Worm (Caenorhabditis elegans) whole organism, young adult: Measurements from ENCODE around the gene C18D11.6.

Experiments
- B0019.2 ChIP-seq: fragments of 200-800 bp; sonication (Bioruptor generic); conservative IDR thresholded peaks from 2 replicates; pipeline ENCODE4 v1.3.6; 2022; ENCODE audit warnings: missing genetic modification reagents, missing genetic modification characterization, missing compliant biosample characterization
- B0336.3 ChIP-seq: fragments of 200-800 bp; sonication (Bioruptor generic); IDR thresholded peaks from 2 replicates; pipeline ENCODE4 v1.3.6; 2022; ENCODE audit warnings: missing genetic modification characterization, missing compliant biosample characterization
- F23B12.7 ChIP-seq: sonication (generic microtip); optimal IDR thresholded peaks from 2 replicates; lab custom pipeline; 2017; ENCODE audit warnings: missing genetic modification characterization, mild to moderate bottlenecking, missing compliant biosample characterization, antibody characterized with exemption, moderate library complexity; ENCODE audit not compliant: insufficient read depth
- F39B2.1 ChIP-seq: fragments of 200-800 bp; sonication (Bioruptor generic); IDR thresholded peaks from 2 replicates; pipeline ENCODE4 v1.3.6; 2022; ENCODE audit warnings: missing genetic modification reagents, missing genetic modification characterization, missing compliant biosample characterization
- F49E8.2 ChIP-seq: sonication (generic microtip); optimal IDR thresholded peaks from 3 replicates; lab custom pipeline; 2017; ENCODE audit warnings: missing genetic modification characterization, mild to moderate bottlenecking, missing compliant biosample characterization, antibody characterized with exemption, moderate library complexity; ENCODE audit not compliant: insufficient read depth
- F52B5.7 ChIP-seq: sonication (generic microtip); optimal IDR thresholded peaks from 2 replicates; lab custom pipeline; 2016; ENCODE audit warnings: mild to moderate bottlenecking, missing genetic modification characterization, missing compliant biosample characterization
- F57A8.1 ChIP-seq: fragments of 200-800 bp; sonication (Bioruptor generic); optimal IDR thresholded peaks from 2 replicates; lab custom pipeline; 2018; ENCODE audit warnings: mild to moderate bottlenecking, missing genetic modification characterization, moderate library complexity, missing compliant biosample characterization
- K12H6.12 ChIP-seq: fragments of 200-800 bp; sonication (Bioruptor generic); optimal IDR thresholded peaks from 2 replicates; lab custom pipeline; 2018; ENCODE audit warnings: mild to moderate bottlenecking, missing genetic modification characterization, missing compliant biosample characterization
- T07F8.4 ChIP-seq: sonication (generic microtip); optimal IDR thresholded peaks from 2 replicates; lab custom pipeline; 2016; ENCODE audit warnings: mild to moderate bottlenecking, missing genetic modification characterization, moderate library complexity, missing compliant biosample characterization
- Y67H2A.10 ChIP-seq: fragments of 200-800 bp; sonication (Bioruptor generic); conservative IDR thresholded peaks from 2 replicates; pipeline ENCODE4 v1.3.6; 2022; ENCODE audit warnings: missing genetic modification reagents, missing genetic modification characterization, missing compliant biosample characterization
- atf-7 ChIP-seq: sonication (generic microtip); optimal IDR thresholded peaks from 2 replicates; lab custom pipeline; 2017; ENCODE audit warnings: mild to moderate bottlenecking, missing genetic modification characterization, missing compliant biosample characterization
- athp-1 ChIP-seq: sonication (generic microtip); optimal IDR thresholded peaks from 2 replicates; lab custom pipeline; 2017; ENCODE audit warnings: mild to moderate bottlenecking, missing genetic modification characterization, missing compliant biosample characterization
- attf-6 ChIP-seq: fragments of 200-800 bp; sonication (Bioruptor generic); IDR thresholded peaks from 2 replicates; pipeline ENCODE4 v1.3.6; 2022; ENCODE audit warnings: missing genetic modification reagents, missing genetic modification characterization, missing compliant biosample characterization
- bed-2 ChIP-seq: fragments of 200-800 bp; sonication (Bioruptor generic); IDR thresholded peaks from 2 replicates; pipeline ENCODE4 v1.3.6; 2022; ENCODE audit warnings: missing genetic modification reagents, missing genetic modification characterization, missing compliant biosample characterization
- ccch-3 ChIP-seq: fragments of 200-800 bp; sonication (Bioruptor generic); optimal IDR thresholded peaks from 2 replicates; lab custom pipeline; 2018; ENCODE audit warnings: mild to moderate bottlenecking, missing genetic modification characterization, missing compliant biosample characterization
- cebp-2 ChIP-seq: fragments of 200-800 bp; sonication (Bioruptor generic); IDR thresholded peaks from 2 replicates; pipeline ENCODE4 v1.3.6; 2022; ENCODE audit warnings: missing genetic modification characterization, missing compliant biosample characterization
- ceh-58 ChIP-seq: fragments of 200-800 bp; sonication (Bioruptor generic); IDR thresholded peaks from 2 replicates; pipeline ENCODE4 v1.3.6; 2022; ENCODE audit warnings: missing genetic modification characterization, missing compliant biosample characterization
- dox-1 ChIP-seq: fragments of 200-800 bp; sonication (Bioruptor generic); IDR thresholded peaks from 2 replicates; pipeline ENCODE4 v1.3.6; 2022; ENCODE audit warnings: missing genetic modification reagents, missing genetic modification characterization, missing compliant biosample characterization
- dpl-1 ChIP-seq: fragments of 150-350 bp; optimal IDR thresholded peaks from 2 replicates; lab custom pipeline; 2014; ENCODE audit warnings: missing biosample characterization, missing genetic modification reagents, missing genetic modification characterization
- efl-1 ChIP-seq: fragments of 150-350 bp; optimal IDR thresholded peaks from 2 replicates; lab custom pipeline; 2014; ENCODE audit warnings: missing biosample characterization, missing genetic modification reagents, missing genetic modification characterization
- egl-18 ChIP-seq: fragments of 200-800 bp; sonication (Bioruptor generic); IDR thresholded peaks from 2 replicates; pipeline ENCODE4 v1.3.6; 2022; ENCODE audit warnings: missing genetic modification reagents, missing genetic modification characterization, missing compliant biosample characterization
- egl-44 ChIP-seq: fragments of 200-800 bp; sonication (Bioruptor generic); IDR thresholded peaks from 2 replicates; pipeline ENCODE4 v1.3.6; 2022; ENCODE audit warnings: missing genetic modification reagents, missing genetic modification characterization, missing compliant biosample characterization
- ekl-4 ChIP-seq: fragments of 200-800 bp; sonication (Bioruptor generic); IDR thresholded peaks from 2 replicates; pipeline ENCODE4 v1.3.6; 2022; ENCODE audit warnings: missing genetic modification reagents, missing genetic modification characterization, missing compliant biosample characterization
- him-1 ChIP-seq: sonication (generic microtip); optimal IDR thresholded peaks from 2 replicates; lab custom pipeline; 2016; ENCODE audit warnings: missing genotype, missing genetic modification reagents, missing genetic modification characterization, missing compliant biosample characterization
- hlh-12 ChIP-seq: sonication (generic microtip); optimal IDR thresholded peaks from 2 replicates; lab custom pipeline; 2016; ENCODE audit warnings: missing genetic modification characterization, missing compliant biosample characterization
- hlh-26 ChIP-seq: fragments of 200-800 bp; sonication (Bioruptor generic); conservative IDR thresholded peaks from 2 replicates; pipeline ENCODE4 v1.3.6; 2022; ENCODE audit warnings: missing genetic modification reagents, missing genetic modification characterization, missing compliant biosample characterization
- hmg-20 ChIP-seq: fragments of 200-800 bp; sonication (Bioruptor generic); IDR thresholded peaks from 2 replicates; pipeline ENCODE4 v1.3.6; 2022; ENCODE audit warnings: missing genetic modification reagents, missing genetic modification characterization, missing compliant biosample characterization
- hsf-1 ChIP-seq: fragments of 200-800 bp; sonication (Bioruptor generic); IDR thresholded peaks from 2 replicates; pipeline ENCODE4 v1.3.6; 2022; ENCODE audit warnings: missing genetic modification reagents, missing genetic modification characterization, missing compliant biosample characterization
- let-526 ChIP-seq: fragments of 200-800 bp; sonication (Bioruptor generic); IDR thresholded peaks from 2 replicates; pipeline ENCODE4 v1.3.6; 2022; ENCODE audit warnings: missing genetic modification reagents, missing genetic modification characterization, missing compliant biosample characterization
- lin-26 ChIP-seq: fragments of 200-800 bp; sonication (Bioruptor generic); IDR thresholded peaks from 2 replicates; pipeline ENCODE4 v1.3.6; 2022; ENCODE audit warnings: missing genetic modification reagents, missing genetic modification characterization, missing compliant biosample characterization
- lin-54 ChIP-seq: fragments of 200-800 bp; sonication (Bioruptor generic); optimal IDR thresholded peaks from 2 replicates; lab custom pipeline; 2018; ENCODE audit warnings: mild to moderate bottlenecking, missing genetic modification characterization, missing compliant biosample characterization
- madf-3 ChIP-seq: fragments of 200-800 bp; sonication (Bioruptor generic); IDR thresholded peaks from 2 replicates; pipeline ENCODE4 v1.3.6; 2022; ENCODE audit warnings: missing genetic modification reagents, missing genetic modification characterization, missing compliant biosample characterization
- madf-8 ChIP-seq: fragments of 200-800 bp; sonication (Bioruptor generic); conservative IDR thresholded peaks from 2 replicates; pipeline ENCODE4 v1.3.6; 2022; ENCODE audit warnings: missing genetic modification reagents, missing genetic modification characterization, missing compliant biosample characterization
- mcd-1 ChIP-seq: fragments of 200-800 bp; sonication (Bioruptor generic); IDR thresholded peaks from 2 replicates; pipeline ENCODE4 v1.3.6; 2022; ENCODE audit warnings: missing genetic modification reagents, missing genetic modification characterization, missing compliant biosample characterization
- mel-28 ChIP-seq: sonication (generic microtip); optimal IDR thresholded peaks from 2 replicates; lab custom pipeline; 2016; ENCODE audit warnings: borderline replicate concordance, mild to moderate bottlenecking, missing genetic modification characterization, missing compliant biosample characterization
- nhr-179 ChIP-seq: sonication (generic microtip); optimal IDR thresholded peaks from 2 replicates; lab custom pipeline; 2016; ENCODE audit warnings: mild to moderate bottlenecking, missing genetic modification characterization, missing compliant biosample characterization
- nhr-27 ChIP-seq: fragments of 200-800 bp; sonication (Bioruptor generic); optimal IDR thresholded peaks from 2 replicates; lab custom pipeline; 2018; ENCODE audit warnings: mild to moderate bottlenecking, missing genetic modification characterization, moderate library complexity, missing compliant biosample characterization
- rcor-1 ChIP-seq: fragments of 200-800 bp; sonication (Bioruptor generic); IDR thresholded peaks from 2 replicates; pipeline ENCODE4 v1.3.6; 2022; ENCODE audit warnings: missing genetic modification reagents, missing genetic modification characterization, missing compliant biosample characterization
- repo-1 ChIP-seq: sonication (generic microtip); optimal IDR thresholded peaks from 2 replicates; lab custom pipeline; 2017; ENCODE audit warnings: mild to moderate bottlenecking, missing genetic modification characterization, missing compliant biosample characterization
- sdz-38 ChIP-seq: sonication (generic microtip); optimal IDR thresholded peaks from 2 replicates; lab custom pipeline; 2016; ENCODE audit warnings: missing genotype, missing genetic modification characterization, missing compliant biosample characterization
- snpc-4 ChIP-seq, 5 experiments: fragments of 150-350 bp in 1 of 5; sonication (generic microtip) in 4 of 5; optimal IDR thresholded peaks; 2 replicates each; lab custom pipeline; 2014 to 2018; ENCODE audit warnings: missing genetic modification characterization in 5 of 5, missing biosample characterization in 3 of 5, antibody characterized with exemption in 2 of 5, mild to moderate bottlenecking in 2 of 5, missing compliant biosample characterization in 2 of 5, missing genotype in 2 of 5, moderate library complexity in 2 of 5, missing genetic modification reagents in 1 of 5
- tbx-9 ChIP-seq: sonication (generic microtip); optimal IDR thresholded peaks from 2 replicates; lab custom pipeline; 2016; ENCODE audit warnings: borderline replicate concordance, missing genetic modification characterization, inconsistent platforms, missing compliant biosample characterization
- tlf-1 ChIP-seq: fragments of 200-800 bp; sonication (Bioruptor generic); optimal IDR thresholded peaks from 2 replicates; lab custom pipeline; 2018; ENCODE audit warnings: mild to moderate bottlenecking, missing genetic modification characterization, missing compliant biosample characterization
- ztf-18 ChIP-seq: sonication (generic microtip); optimal IDR thresholded peaks from 2 replicates; lab custom pipeline; 2016; ENCODE audit warnings: missing genotype, mild to moderate bottlenecking, missing genetic modification characterization, missing compliant biosample characterization
- ztf-25 ChIP-seq: fragments of 200-800 bp; sonication (Bioruptor generic); IDR thresholded peaks from 2 replicates; pipeline ENCODE4 v1.3.6; 2022; ENCODE audit warnings: missing genetic modification reagents, missing genetic modification characterization, missing compliant biosample characterization
- ztf-26 ChIP-seq: sonication (generic microtip); optimal IDR thresholded peaks from 2 replicates; lab custom pipeline; 2017; ENCODE audit warnings: missing genetic modification characterization, missing compliant biosample characterization
- ztf-28 ChIP-seq: fragments of 200-800 bp; sonication (Bioruptor generic); IDR thresholded peaks from 2 replicates; pipeline ENCODE4 v1.3.6; 2022; ENCODE audit warnings: missing genetic modification reagents, missing genetic modification characterization, missing compliant biosample characterization

The C18D11.6 gene

DNA sequence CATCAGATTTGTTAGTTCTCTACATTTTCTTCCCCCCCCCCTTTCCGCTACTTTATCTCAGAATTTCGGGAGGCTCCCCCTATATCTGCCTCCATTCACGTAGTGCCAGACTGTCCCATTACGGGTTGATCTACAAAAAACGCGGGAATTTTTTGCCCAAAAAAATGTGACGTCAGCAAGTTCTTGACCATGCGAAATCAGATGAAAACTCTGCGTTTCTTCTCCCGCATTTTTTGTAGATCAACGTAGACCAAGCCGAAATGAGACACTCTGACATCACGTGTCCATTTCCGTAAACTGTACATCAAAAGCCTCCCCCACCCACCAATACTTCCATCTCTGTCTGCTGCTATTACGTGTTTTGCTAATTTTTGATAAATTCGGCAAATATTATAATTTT lies 14.2 kb downstream of the C18D11.6 start (continued):
- TF ChIP-seq F52B5.7 (tag; lab: Kevin White, UChicago) (no peak), mel-28 (no peak), athp-1 (tag; lab: Kevin White, UChicago) (no peak), hmg-20 (GFP tag; lab: Robert Waterston, UW) (no peak), attf-6 (GFP tag; lab: Robert Waterston, UW) (no peak), madf-8 (GFP tag; lab: Robert Waterston, UW) (no peak), ztf-25 (GFP tag; lab: Robert Waterston, UW) (no peak), F39B2.1 (no peak), ztf-26 (tag; lab: Kevin White, UChicago) (no peak), hlh-26 (no peak), lin-26 (GFP tag; lab: Robert Waterston, UW) (0 out of 2 replicates have a peak, but pooled peaks have one; percentile 53), egl-44 (GFP tag; lab: Robert Waterston, UW) (no peak), nhr-179 (tag; lab: Kevin White, UChicago) (no peak), madf-3 (no peak), nhr-27 (tag; lab: Kevin White, UChicago) (no peak), dox-1 (GFP tag; lab: Robert Waterston, UW) (peak; percentile 30; the same call in 1 of the 2 replicates), let-526 (GFP tag; lab: Robert Waterston, UW) (no peak), F49E8.2 (no peak), mcd-1 (GFP tag; lab: Robert Waterston, UW) (peak; percentile 24; the same call in 1 of the 2 replicates), him-1 (tag; lab: Kevin White, UChicago) (no peak), repo-1 (tag; lab: Kevin White, UChicago) (no peak), ekl-4 (no peak), sdz-38 (tag; lab: Kevin White, UChicago) (no peak), rcor-1 (GFP tag; lab: Robert Waterston, UW) (no peak)

DNA sequence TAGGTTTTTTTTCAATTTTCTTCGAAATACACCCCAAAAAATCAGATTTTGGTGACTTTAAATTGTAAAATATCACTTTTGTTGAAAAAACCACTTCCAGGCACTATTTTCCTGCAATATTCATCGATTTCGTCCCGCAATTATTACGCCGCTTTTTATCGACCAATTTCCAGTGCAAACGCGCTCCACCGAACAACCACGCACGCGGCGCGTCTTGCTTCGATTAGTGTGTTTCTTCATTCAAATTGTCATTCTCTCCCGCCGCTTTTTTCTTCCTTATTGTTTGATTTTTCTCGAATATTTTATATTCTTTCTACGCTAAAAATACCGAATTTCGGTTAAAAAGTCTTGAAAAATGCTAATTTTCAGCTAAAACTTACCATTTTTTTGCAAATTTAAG lies 15.3 kb downstream of the C18D11.6 start:
- TF ChIP-seq nhr-27 (tag; lab: Kevin White, UChicago) (no peak), cebp-2 (GFP tag; lab: Robert Waterston, UW) (no peak), tlf-1 (GFP tag; lab: Kevin White, UChicago) (no peak), B0019.2 (GFP tag; lab: Robert Waterston, UW) (no peak), ztf-28 (GFP tag; lab: Robert Waterston, UW) (no peak), rcor-1 (GFP tag; lab: Robert Waterston, UW) (peak; percentile 40; the same call in 1 of the 2 replicates), K12H6.12 (tag; lab: Kevin White, UChicago) (peak; percentile 62), B0336.3 (GFP tag; lab: Robert Waterston, UW) (no peak), bed-2 (no peak), ceh-58 (no peak), F23B12.7 (tag; lab: Kevin White, UChicago) (peak; percentile 72), hlh-26 (no peak), efl-1 (GFP tag; lab: Kevin White, UChicago) (peak; percentile 63), sdz-38 (tag; lab: Kevin White, UChicago) (no peak), him-1 (tag; lab: Kevin White, UChicago) (no peak), ekl-4 (no peak), T07F8.4 (no peak), lin-54 (GFP tag; lab: Kevin White, UChicago) (peak; percentile 55), F57A8.1 (GFP tag; lab: Kevin White, UChicago) (no peak), atf-7 (no peak), hsf-1 (peak; percentile 64; the same call in 1 of the 2 replicates), dpl-1 (GFP tag; lab: Kevin White, UChicago) (peak; percentile 8), egl-44 (GFP tag; lab: Robert Waterston, UW) (no peak), tbx-9 (tag; lab: Kevin White, UChicago) (no peak), hlh-12 (tag; lab: Kevin White, UChicago) (no peak), ztf-18 (tag; lab: Kevin White, UChicago) (no peak), egl-18 (GFP tag; lab: Robert Waterston, UW) (0 out of 2 replicates have a peak, but pooled peaks have one; percentile 58), F49E8.2 (no peak), Y67H2A.10 (GFP tag; lab: Robert Waterston, UW) (no peak), lin-26 (GFP tag; lab: Robert Waterston, UW) (no peak), ccch-3 (GFP tag; lab: Kevin White, UChicago) (no peak), snpc-4 (GFP tag; optimal IDR thresholded peaks at IDR 0.05; lab: Kevin White, UChicago) (no peak), snpc-4 (tag; optimal IDR thresholded peaks at IDR 0.05; lab: Kevin White, UChicago) (peak in 2 of 4 experiments; percentile 22 to 67)
